Fruit fly (Drosophila melanogaster): ENCODE measurements around the gene CG18404.
A peak's percentile ranks its signal among the peaks of the same experiment; 100 is the strongest.

CG18404 gene

DNA sequence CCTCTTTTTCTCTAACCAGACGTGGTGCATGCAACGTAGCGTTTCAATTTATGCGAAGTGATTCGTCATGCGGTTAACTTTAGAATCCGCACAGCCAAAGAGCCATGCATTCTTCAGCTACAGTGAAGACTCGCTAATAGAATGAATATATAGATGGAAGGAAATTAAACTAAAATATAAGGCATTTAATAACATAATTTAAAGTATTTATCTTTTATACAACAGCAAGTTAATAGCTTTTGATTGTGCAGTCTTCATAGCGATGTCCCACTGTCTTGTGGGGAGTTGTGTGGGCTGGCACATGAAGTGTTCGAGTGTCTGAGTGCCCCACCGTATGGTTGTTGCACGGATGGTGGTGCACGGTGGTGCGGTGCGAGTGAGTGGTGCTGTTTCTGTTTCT lies 12.4 kb downstream of the CG18404 start (continued):
- TF ChIP-seq CG2875 (GFP tag; optimal IDR thresholded peaks at IDR 0.05), result peak; percentile 48
- no peak for TF ChIP-seq dati (GFP tag; IDR thresholded peaks at IDR 0.05)
- TF ChIP-seq Stat92E (GFP tag; optimal IDR thresholded peaks at IDR 0.05), result no peak
- TF ChIP-seq tx (GFP tag; optimal IDR thresholded peaks at IDR 0.05), result no peak
- peak; percentile 54; the same call in 1 of the 2 replicates for TF ChIP-seq peb (GFP tag; IDR thresholded peaks at IDR 0.05)
- peak; percentile 69 for TF ChIP-seq dmrt11E (tag; optimal IDR thresholded peaks at IDR 0.05)
- no peak for TF ChIP-seq CG11695 (GFP tag; IDR thresholded peaks at IDR 0.05)
- no peak for TF ChIP-seq fru (optimal IDR thresholded peaks at IDR 0.05)
- no peak for TF ChIP-seq CG17568 (GFP tag; optimal IDR thresholded peaks at IDR 0.05)
- TF ChIP-seq CG1792 (GFP tag; optimal IDR thresholded peaks at IDR 0.05), result no peak
- peak; percentile 61 for TF ChIP-seq CG6689 (GFP tag; IDR thresholded peaks at IDR 0.05)
- TF ChIP-seq pita (GFP tag; optimal IDR thresholded peaks at IDR 0.05), result no peak
- TF ChIP-seq CG4424 (GFP tag; optimal IDR thresholded peaks at IDR 0.05), result peak; percentile 44
- no peak for TF ChIP-seq Dip3 (GFP tag; optimal IDR thresholded peaks at IDR 0.05)
- no peak for TF ChIP-seq CG16779 (GFP tag; IDR thresholded peaks at IDR 0.05)
- no peak for TF ChIP-seq MTF-1 (GFP tag; optimal IDR thresholded peaks at IDR 0.05; ENCODE audit: borderline replicate concordance)
- TF ChIP-seq CG4328 (GFP tag; optimal IDR thresholded peaks at IDR 0.05), result no peak
- no peak for TF ChIP-seq pzg (GFP tag; optimal IDR thresholded peaks at IDR 0.05)
- TF ChIP-seq Antp (GFP tag; optimal IDR thresholded peaks at IDR 0.05), result no peak
- no peak for TF ChIP-seq abd-A (tag; optimal IDR thresholded peaks at IDR 0.05)
- peak; percentile 72 for TF ChIP-seq H2.0 (GFP tag; IDR thresholded peaks at IDR 0.05)
- TF ChIP-seq CG1603 (tag; optimal IDR thresholded peaks at IDR 0.05), result peak; percentile 83
- TF ChIP-seq CG13287 (GFP tag; IDR thresholded peaks at IDR 0.05; ENCODE audit: partially characterized antibody), result no peak
- peak in 1 of 2 experiments; percentile 50 for TF ChIP-seq chif (GFP tag; optimal IDR thresholded peaks at IDR 0.05)
- TF ChIP-seq emc (GFP tag; optimal IDR thresholded peaks at IDR 0.05), result no peak
- TF ChIP-seq CG14667 (GFP tag; IDR thresholded peaks at IDR 0.05), result peak; percentile 62
- peak; percentile 78 for TF ChIP-seq ara (GFP tag; IDR thresholded peaks at IDR 0.05)
- TF ChIP-seq dysf (GFP tag; IDR thresholded peaks at IDR 0.05), result peak; percentile 66
- TF ChIP-seq Nf-YA (GFP tag; IDR thresholded peaks at IDR 0.05), result peak; percentile 66
- no peak for TF ChIP-seq odd (GFP tag; optimal IDR thresholded peaks at IDR 0.05)
- peak; percentile 76 for TF ChIP-seq CG32772 (GFP tag; IDR thresholded peaks at IDR 0.05)
- no peak for TF ChIP-seq gsb (GFP tag; IDR thresholded peaks at IDR 0.05)
- TF ChIP-seq Xrp1 (GFP tag; IDR thresholded peaks at IDR 0.05), result peak; percentile 74
- no peak for TF ChIP-seq Lpt (GFP tag; optimal IDR thresholded peaks at IDR 0.05)
- TF ChIP-seq CG7963 (GFP tag; IDR thresholded peaks at IDR 0.05; ENCODE audit: partially characterized antibody), result no peak
- peak; percentile 45; the same call in 1 of the 2 replicates for TF ChIP-seq ro (GFP tag; IDR thresholded peaks at IDR 0.05)
- no peak for TF ChIP-seq Atf3 (GFP tag; optimal IDR thresholded peaks at IDR 0.05)
- TF ChIP-seq zen (tag; optimal IDR thresholded peaks at IDR 0.05), result peak; percentile 33
- TF ChIP-seq CG12942 (GFP tag; optimal IDR thresholded peaks at IDR 0.05), result no peak
- TF ChIP-seq HHEX (GFP tag; optimal IDR thresholded peaks at IDR 0.05), result peak; percentile 1
- TF ChIP-seq CG10543 (GFP tag; optimal IDR thresholded peaks at IDR 0.05), result no peak
- TF ChIP-seq grau (tag; optimal IDR thresholded peaks at IDR 0.05), result peak; percentile 88
- TF ChIP-seq Oli (tag; optimal IDR thresholded peaks at IDR 0.05), result peak; percentile 69
- TF ChIP-seq CG14860 (GFP tag; IDR thresholded peaks at IDR 0.05; ENCODE audit: partially characterized antibody), result no peak
- TF ChIP-seq E2f1 (GFP tag; IDR thresholded peaks at IDR 0.05), result peak; percentile 53; the same call in 1 of the 2 replicates
- no peak for TF ChIP-seq cg (GFP tag; optimal IDR thresholded peaks at IDR 0.05)
- TF ChIP-seq gcm2 (GFP tag; optimal IDR thresholded peaks at IDR 0.05), result no peak
- peak; percentile 66 for TF ChIP-seq unpg (GFP tag; optimal IDR thresholded peaks at IDR 0.05)
- peak; percentile 93 for TF ChIP-seq sens (GFP tag)
- TF ChIP-seq repo (GFP tag; optimal IDR thresholded peaks at IDR 0.05), result no peak
- peak; percentile 28 for TF ChIP-seq lab (GFP tag; optimal IDR thresholded peaks at IDR 0.05)
- TF ChIP-seq sima (GFP tag; optimal IDR thresholded peaks at IDR 0.05), result no peak

Data from whole organism, embryonic.